Worm (Caenorhabditis elegans): ENCODE data around the gene sdz-18.

The sdz-18 gene

ce11 chrII:1706385-1706784 lies at the start of gene sdz-18:
Gene sdz-18, minus strand, starts transcription at chrII:1706485.
- no peak for TF ChIP-seq unc-62 (GFP tag; optimal IDR thresholded peaks at IDR 0.05)

- no peak for TF ChIP-seq unc-62 (GFP tag; optimal IDR thresholded peaks at IDR 0.05)
Observed at ce11 chrII:1756072-1756471, 49.8 kb upstream of the sdz-18 start, which contains the start of gene F36H5.17. Gene F36H5.17, minus strand, starts transcription at chrII:1756172.

- no peak for TF ChIP-seq unc-62 (GFP tag; optimal IDR thresholded peaks at IDR 0.05)
Observed at ce11 chrII:1752990-1753389, 46.7 kb upstream of the sdz-18 start, which contains the start of gene F36H5.9. Gene F36H5.9, minus strand, starts transcription at chrII:1753090.

ce11 chrII:1750413-1750812 lies 44.1 kb upstream of the sdz-18 start, which contains the start of the genes F36H5.13 and F36H5.8:
Gene F36H5.13, minus strand, starts transcription at chrII:1750513.
Gene F36H5.8, minus strand, starts transcription at chrII:1750686.
- no peak for TF ChIP-seq unc-62 (GFP tag; optimal IDR thresholded peaks at IDR 0.05)

- TF ChIP-seq unc-62 (GFP tag; optimal IDR thresholded peaks at IDR 0.05): no peak
Observed at ce11 chrII:1744183-1744582, 37.9 kb upstream of the sdz-18 start, which contains the start of gene clec-19. Gene clec-19, plus strand, starts transcription at chrII:1744483.

- no peak for TF ChIP-seq unc-62 (GFP tag; optimal IDR thresholded peaks at IDR 0.05)
Observed at ce11 chrII:1742535-1742934, 36.2 kb upstream of the sdz-18 start, which contains the start of gene F36H5.12. Gene F36H5.12, plus strand, starts transcription at chrII:1742835.

- no peak for TF ChIP-seq unc-62 (GFP tag; optimal IDR thresholded peaks at IDR 0.05)
Observed at ce11 chrII:1741248-1741647, 35.0 kb upstream of the sdz-18 start, which contains the start of gene K07G6.1. Gene K07G6.1, plus strand, starts transcription at chrII:1741548.

- no peak for TF ChIP-seq unc-62 (GFP tag; optimal IDR thresholded peaks at IDR 0.05)
Observed at ce11 chrII:1738844-1739243, 32.6 kb upstream of the sdz-18 start, which contains the start of the genes irld-9 and irld-33. Gene irld-9, minus strand, starts transcription at chrII:1738944. Gene irld-33, plus strand, starts transcription at chrII:1739052.

ce11 chrII:1736353-1736752 lies 30.1 kb upstream of the sdz-18 start, which contains the start of gene ceh-83:
Gene ceh-83, minus strand, starts transcription at chrII:1736533.
- no peak for TF ChIP-seq unc-62 (GFP tag; optimal IDR thresholded peaks at IDR 0.05)

ce11 chrII:1735145-1735544 lies 28.9 kb upstream of the sdz-18 start:
- no peak for TF ChIP-seq unc-62 (GFP tag; optimal IDR thresholded peaks at IDR 0.05)

ce11 chrII:1731932-1732331 lies 25.6 kb upstream of the sdz-18 start, which contains the start of gene ceh-82:
Gene ceh-82, plus strand, starts transcription at chrII:1732232.
- TF ChIP-seq unc-62 (GFP tag; optimal IDR thresholded peaks at IDR 0.05): no peak

ce11 chrII:1730103-1730502 lies 23.8 kb upstream of the sdz-18 start, which contains the start of gene ceh-81:
Gene ceh-81, plus strand, starts transcription at chrII:1730403.
- TF ChIP-seq unc-62 (GFP tag; optimal IDR thresholded peaks at IDR 0.05): no peak

- no peak for TF ChIP-seq unc-62 (GFP tag; optimal IDR thresholded peaks at IDR 0.05)
Observed at ce11 chrII:1728253-1728652, 22.0 kb upstream of the sdz-18 start, which contains the start of gene btb-9. Gene btb-9, plus strand, starts transcription at chrII:1728506.

- TF ChIP-seq unc-62 (GFP tag; optimal IDR thresholded peaks at IDR 0.05): no peak
Observed at ce11 chrII:1725735-1726134, 19.4 kb upstream of the sdz-18 start, which contains the start of gene F45C12.17. Gene F45C12.17, plus strand, starts transcription at chrII:1726111.

- TF ChIP-seq unc-62 (GFP tag; optimal IDR thresholded peaks at IDR 0.05): no peak
Observed at ce11 chrII:1724314-1724713, 18.0 kb upstream of the sdz-18 start, which contains the start of gene fbxb-11. Gene fbxb-11, plus strand, starts transcription at chrII:1724614.

- TF ChIP-seq unc-62 (GFP tag; optimal IDR thresholded peaks at IDR 0.05): no peak
Observed at ce11 chrII:1722394-1722793, 16.1 kb upstream of the sdz-18 start, which contains the start of the genes fbxb-5 and btb-8. Gene fbxb-5, minus strand, starts transcription at chrII:1722494. Gene btb-8, plus strand, starts transcription at chrII:1722770.

- no peak for TF ChIP-seq unc-62 (GFP tag; optimal IDR thresholded peaks at IDR 0.05)
Observed at ce11 chrII:1719153-1719552, 12.9 kb upstream of the sdz-18 start, which contains the start of gene fbxb-48. Gene fbxb-48, minus strand, starts transcription at chrII:1719253.
